Worm (Caenorhabditis elegans) whole organism, L3 larva: Measurements from ENCODE around the gene ebax-1.

ENCODE experiments used
- ZK546.5 ChIP-seq: sonication (generic microtip); optimal IDR thresholded peaks from 2 replicates; lab custom pipeline; 2017; ENCODE audit warnings: missing biosample characterization, missing genetic modification characterization
- aly-2 ChIP-seq: fragments of 150-350 bp; optimal IDR thresholded peaks from 2 replicates; lab custom pipeline; 2014; ENCODE audit warnings: missing biosample characterization, missing genetic modification characterization
- ama-1 ChIP-seq: fragments of 150-350 bp; optimal IDR thresholded peaks from 2 replicates; lab custom pipeline; 2018
- ceh-16 ChIP-seq: sonication (generic microtip); optimal IDR thresholded peaks from 2 replicates; lab custom pipeline; 2017; ENCODE audit warnings: missing biosample characterization, missing genetic modification characterization
- ceh-9 ChIP-seq: sonication (generic microtip); optimal IDR thresholded peaks from 2 replicates; lab custom pipeline; 2018; ENCODE audit warnings: missing biosample characterization, missing genetic modification characterization
- daf-12 ChIP-seq: fragments of 150-350 bp; optimal IDR thresholded peaks from 2 replicates; lab custom pipeline; 2014; ENCODE audit warnings: missing biosample characterization, missing genetic modification reagents, missing genetic modification characterization
- egl-27 ChIP-seq: sonication (generic microtip); optimal IDR thresholded peaks from 4 replicates; lab custom pipeline; 2017; ENCODE audit warnings: missing biosample characterization, missing genetic modification reagents, missing genetic modification characterization
- egl-5 ChIP-seq: fragments of 150-350 bp; optimal IDR thresholded peaks from 2 replicates; lab custom pipeline; 2017; ENCODE audit warnings: missing biosample characterization, missing genetic modification reagents, missing genetic modification characterization, inconsistent platforms
- elt-1 ChIP-seq: fragments of 150-350 bp; optimal IDR thresholded peaks from 2 replicates; lab custom pipeline; 2014; ENCODE audit warnings: missing biosample characterization, missing genetic modification characterization
- elt-2 ChIP-seq: sonication (generic microtip); optimal IDR thresholded peaks from 2 replicates; lab custom pipeline; 2016; ENCODE audit warnings: missing genetic modification reagents, mild to moderate bottlenecking, missing genetic modification characterization, missing compliant biosample characterization
- fkh-10 ChIP-seq: sonication (generic microtip); optimal IDR thresholded peaks from 2 replicates; lab custom pipeline; 2017; ENCODE audit warnings: missing biosample characterization, missing genetic modification reagents, missing genetic modification characterization
- fkh-2 ChIP-seq: fragments of 150-350 bp; optimal IDR thresholded peaks from 2 replicates; lab custom pipeline; 2014; ENCODE audit warnings: missing biosample characterization, missing genetic modification reagents, missing genetic modification characterization
- fos-1 ChIP-seq: fragments of 150-350 bp; optimal IDR thresholded peaks from 2 replicates; lab custom pipeline; 2014; ENCODE audit warnings: missing biosample characterization, missing genetic modification characterization
- hmg-11 ChIP-seq: sonication (generic microtip); optimal IDR thresholded peaks from 2 replicates; lab custom pipeline; 2016; ENCODE audit warnings: missing genetic modification characterization, missing compliant biosample characterization
- jun-1 ChIP-seq: fragments of 150-350 bp; optimal IDR thresholded peaks from 2 replicates; lab custom pipeline; 2014; ENCODE audit warnings: missing biosample characterization, missing genetic modification reagents, missing genetic modification characterization
- lin-15B ChIP-seq: fragments of 150-350 bp; optimal IDR thresholded peaks from 2 replicates; lab custom pipeline; 2014; ENCODE audit warnings: missing biosample characterization, missing genetic modification characterization
- lin-39 ChIP-seq: fragments of 150-350 bp; optimal IDR thresholded peaks from 2 replicates; lab custom pipeline; 2018; ENCODE audit warnings: missing biosample characterization, missing genetic modification reagents, missing genetic modification characterization
- lsy-12 ChIP-seq: sonication (generic microtip); optimal IDR thresholded peaks from 2 replicates; lab custom pipeline; 2016; ENCODE audit warnings: mild to moderate bottlenecking, missing genetic modification characterization, missing compliant biosample characterization
- mml-1 ChIP-seq: fragments of 150-350 bp; sonication (generic microtip); optimal IDR thresholded peaks from 3 replicates; lab custom pipeline; 2014; ENCODE audit warnings: missing biosample characterization, missing genetic modification characterization
- nfya-1 ChIP-seq: sonication (generic microtip); optimal IDR thresholded peaks from 2 replicates; lab custom pipeline; 2017; ENCODE audit warnings: missing genetic modification characterization, mild to moderate bottlenecking, missing compliant biosample characterization, antibody characterized with exemption, moderate library complexity; ENCODE audit not compliant: insufficient read depth
- nhr-12 ChIP-seq: fragments of 150-350 bp; optimal IDR thresholded peaks from 2 replicates; lab custom pipeline; 2014; ENCODE audit warnings: missing biosample characterization, missing genetic modification characterization
- nhr-23 ChIP-seq: fragments of 150-350 bp; optimal IDR thresholded peaks from 2 replicates; lab custom pipeline; 2014; ENCODE audit warnings: missing biosample characterization, missing genetic modification reagents, missing genetic modification characterization
- nhr-237 ChIP-seq: fragments of 150-350 bp; optimal IDR thresholded peaks from 2 replicates; lab custom pipeline; 2014; ENCODE audit warnings: missing biosample characterization, missing genetic modification characterization
- nhr-25 ChIP-seq: sonication (generic microtip); optimal IDR thresholded peaks from 2 replicates; lab custom pipeline; 2017; ENCODE audit warnings: missing biosample characterization, missing genetic modification characterization
- nhr-28 ChIP-seq: fragments of 150-350 bp; optimal IDR thresholded peaks from 2 replicates; lab custom pipeline; 2014; ENCODE audit warnings: missing biosample characterization, missing genetic modification characterization
- nhr-76 ChIP-seq: fragments of 150-350 bp; sonication (generic microtip); optimal IDR thresholded peaks from 5 replicates; lab custom pipeline; 2014; ENCODE audit warnings: missing biosample characterization, missing genetic modification characterization
- nhr-77 ChIP-seq: fragments of 150-350 bp; optimal IDR thresholded peaks from 2 replicates; lab custom pipeline; 2014; ENCODE audit warnings: missing biosample characterization, missing genetic modification characterization
- pha-4 ChIP-seq: fragments of 150-350 bp; optimal IDR thresholded peaks from 2 replicates; lab custom pipeline; 2014; ENCODE audit warnings: missing biosample characterization, missing genetic modification reagents, missing genetic modification characterization
- pqm-1 ChIP-seq: fragments of 150-350 bp; optimal IDR thresholded peaks from 2 replicates; lab custom pipeline; 2017; ENCODE audit warnings: missing biosample characterization, missing genetic modification characterization, inconsistent platforms
- snpc-4 ChIP-seq: fragments of 150-350 bp; optimal IDR thresholded peaks from 2 replicates; lab custom pipeline; 2014; ENCODE audit warnings: missing biosample characterization, missing genetic modification characterization
- tbx-2 ChIP-seq: sonication (generic microtip); optimal IDR thresholded peaks from 2 replicates; lab custom pipeline; 2016; ENCODE audit warnings: mild to moderate bottlenecking, missing genetic modification characterization, missing compliant biosample characterization
- unc-39 ChIP-seq: sonication (generic microtip); optimal IDR thresholded peaks from 4 replicates; lab custom pipeline; 2017; ENCODE audit warnings: missing biosample characterization, missing genetic modification characterization
- zag-1 ChIP-seq: fragments of 150-350 bp; optimal IDR thresholded peaks from 2 replicates; lab custom pipeline; 2014; ENCODE audit warnings: missing biosample characterization, missing genetic modification characterization
- ztf-4 ChIP-seq: fragments of 150-350 bp; optimal IDR thresholded peaks from 2 replicates; lab custom pipeline; 2014; ENCODE audit warnings: missing biosample characterization, missing genetic modification characterization

ebax-1 gene

DNA sequence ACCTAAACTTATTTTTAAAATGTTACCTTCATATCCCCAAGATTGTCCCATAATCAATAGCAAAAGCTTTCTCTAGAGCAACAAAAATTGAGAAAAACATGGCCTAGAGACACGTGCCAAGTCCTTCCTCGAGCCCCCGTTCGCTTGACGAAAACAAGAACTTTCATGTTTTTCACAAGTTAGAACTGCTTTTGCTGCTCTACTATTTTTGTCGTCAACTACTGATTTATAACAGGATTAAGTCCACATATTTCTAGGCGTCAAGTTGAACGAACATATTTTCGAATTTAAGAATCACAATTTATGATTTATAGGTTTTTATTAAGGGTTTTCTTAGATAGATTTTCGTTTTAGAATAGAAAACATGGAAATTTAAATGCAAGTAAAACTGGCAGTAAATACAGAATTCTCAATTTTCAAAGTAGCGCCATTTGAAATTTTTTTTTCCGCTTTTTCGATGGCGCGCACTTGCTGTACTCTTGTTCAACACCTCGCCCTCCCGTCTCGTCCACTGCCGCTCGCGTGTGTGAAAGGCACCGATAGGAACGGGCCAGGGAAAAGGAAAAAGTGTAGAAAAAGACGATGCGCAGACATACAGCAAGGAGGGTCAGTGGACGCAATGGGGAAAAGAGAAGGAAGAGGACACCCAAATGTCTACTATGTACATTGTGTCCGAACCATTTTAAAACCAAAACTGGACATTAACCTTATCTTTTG, 2.4 kb upstream of the ebax-1 start, which contains the start of gene rad-51:
Gene rad-51, minus strand, starts transcription at position 51 of the 717 bp plus-strand sequence.
- TF ChIP-seq zag-1 = no peak
- peak; percentile 33 for TF ChIP-seq nhr-23 (tag; lab: Kevin White, UChicago)
- TF ChIP-seq hmg-11 = peak; percentile 88
- TF ChIP-seq pha-4 (tag; lab: Kevin White, UChicago) = peak; percentile 88
- TF ChIP-seq jun-1 (tag; lab: Kevin White, UChicago) = no peak
- TF ChIP-seq nhr-25 (tag; lab: Kevin White, UChicago) = peak; percentile 68
- TF ChIP-seq daf-12 = no peak
- peak; percentile 9 for TF ChIP-seq egl-27 (tag; lab: Kevin White, UChicago)
- TF ChIP-seq ama-1 (lab: Kevin White, UChicago) = no peak
- no peak for TF ChIP-seq nhr-77
- no peak for TF ChIP-seq egl-5
- peak; percentile 29 for TF ChIP-seq pqm-1 (tag; lab: Kevin White, UChicago)
- TF ChIP-seq lin-15B (tag; lab: Kevin White, UChicago) = peak; percentile 85
- TF ChIP-seq ztf-4 (tag; lab: Kevin White, UChicago) = no peak
- TF ChIP-seq nfya-1 = peak; percentile 86
- peak; percentile 37 for TF ChIP-seq lin-39 (tag; lab: Kevin White, UChicago)
- peak; percentile 54 for TF ChIP-seq elt-2 (tag; lab: Kevin White, UChicago)
- TF ChIP-seq fkh-10 (GFP tag; lab: Kevin White, UChicago) = no peak
- no peak for TF ChIP-seq nhr-76 (tag; lab: Kevin White, UChicago)
- TF ChIP-seq snpc-4 (tag; lab: Kevin White, UChicago) = peak; percentile 73
- TF ChIP-seq lsy-12 (tag; lab: Kevin White, UChicago) = peak; percentile 5

DNA sequence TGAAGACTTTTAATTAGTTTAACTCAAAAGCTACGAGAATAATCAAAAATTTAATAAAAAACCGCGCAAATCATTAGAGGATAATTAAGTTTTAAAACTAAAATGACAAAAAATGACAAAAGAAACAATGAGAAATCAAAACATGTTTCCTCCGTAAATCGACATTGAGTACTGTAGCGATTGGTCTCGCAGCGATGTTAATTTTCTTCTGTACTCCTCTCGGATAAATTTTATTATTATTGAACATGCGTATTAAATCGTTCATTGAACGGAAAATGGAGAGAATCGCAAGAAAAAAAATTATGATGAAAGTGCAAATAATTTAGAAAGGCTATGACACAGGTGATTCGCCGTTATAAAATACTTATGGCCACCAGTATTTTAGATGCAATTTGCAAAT, 1.4 kb upstream of the ebax-1 start:
- TF ChIP-seq nhr-23 (tag; lab: Kevin White, UChicago) (no peak), nhr-237 (tag; lab: Kevin White, UChicago) (no peak), zag-1 (no peak), nhr-77 (no peak), nfya-1 (no peak), jun-1 (tag; lab: Kevin White, UChicago) (no peak), ZK546.5 (no peak), fkh-2 (tag; lab: Kevin White, UChicago) (no peak), fos-1 (tag; lab: Kevin White, UChicago) (no peak), snpc-4 (tag; lab: Kevin White, UChicago) (no peak), lin-15B (tag; lab: Kevin White, UChicago) (no peak), tbx-2 (tag; lab: Kevin White, UChicago) (no peak), pha-4 (tag; lab: Kevin White, UChicago) (no peak), egl-5 (no peak), mml-1 (no peak), elt-1 (tag; lab: Kevin White, UChicago) (no peak), nhr-12 (tag; lab: Kevin White, UChicago) (no peak), aly-2 (tag; lab: Kevin White, UChicago) (no peak), nhr-28 (no peak)

DNA sequence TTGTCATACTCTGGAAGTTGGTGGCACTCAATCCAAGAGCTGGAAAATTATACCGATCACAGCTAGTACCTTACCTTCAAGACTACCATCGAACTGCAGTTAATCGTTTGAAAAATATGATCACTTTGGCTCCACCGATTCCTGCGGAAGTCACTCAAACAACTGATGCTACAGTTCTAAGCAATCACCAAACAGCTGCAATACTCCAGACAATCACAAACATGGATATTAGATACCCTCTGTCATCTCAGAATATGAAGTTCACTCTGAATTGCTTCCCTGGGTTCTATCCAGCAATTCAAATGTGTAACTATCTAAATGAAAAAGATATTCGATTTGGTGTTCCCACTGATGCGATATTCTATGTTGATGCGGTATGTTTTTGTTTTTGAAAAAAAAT, 1.8 kb downstream of the ebax-1 start:
- TF ChIP-seq unc-39 (tag; lab: Kevin White, UChicago) (no peak), ceh-9 (tag; lab: Kevin White, UChicago) (no peak), lin-15B (tag; lab: Kevin White, UChicago) (no peak), pqm-1 (tag; lab: Kevin White, UChicago) (no peak), snpc-4 (tag; lab: Kevin White, UChicago) (no peak), ceh-16 (no peak), lsy-12 (tag; lab: Kevin White, UChicago) (no peak)
- TF ChIP-seq, all 47 proteins: peak for 0

DNA sequence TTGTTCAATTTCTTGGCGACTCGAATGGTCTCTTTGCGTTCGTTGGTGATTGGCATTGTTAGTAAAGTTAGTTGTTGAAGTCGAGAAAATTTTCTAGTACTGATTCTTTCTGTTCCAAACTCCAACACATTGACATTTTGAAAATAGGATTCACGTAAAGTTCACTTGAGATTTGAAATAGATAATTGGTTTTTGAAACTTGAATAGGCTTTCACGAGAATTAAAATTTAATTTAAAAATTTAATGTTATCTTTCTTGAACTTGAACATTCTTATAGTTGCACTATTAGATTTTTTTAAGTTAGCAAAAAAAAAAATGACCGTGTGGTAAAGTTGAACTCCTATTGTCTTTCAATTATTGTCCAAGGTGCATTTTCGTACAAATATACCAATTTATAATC, 7.3 kb downstream of the ebax-1 start, which contains the start of gene R09E10.6:
Gene R09E10.6, minus strand, starts transcription at position 101 of the 400 bp plus-strand sequence.
- TF ChIP-seq fkh-10 (GFP tag; lab: Kevin White, UChicago) (no peak), daf-12 (no peak), lsy-12 (tag; lab: Kevin White, UChicago) (no peak), lin-39 (tag; lab: Kevin White, UChicago) (no peak)
